Worm (Caenorhabditis elegans): ENCODE results near the gene Y71H2AM.12.

The Y71H2AM.12 gene

ce11 chrIII:2725221-2726203 is 8.4 kb downstream of the Y71H2AM.12 start, which contains the start of gene cosa-1 (continued):
- TF ChIP-seq bed-2 (GFP tag; IDR thresholded peaks at IDR 0.05) (no peak), Y53F4B.3 (GFP tag; IDR thresholded peaks at IDR 0.05) (no peak), repo-1 (tag; optimal IDR thresholded peaks at IDR 0.05) (no peak), rec-8 (tag; optimal IDR thresholded peaks at IDR 0.05) (no peak), ceh-27 (GFP tag; optimal IDR thresholded peaks at IDR 0.05) (no peak), T07F8.4 (tag; optimal IDR thresholded peaks at IDR 0.05) (no peak), F57A8.1 (GFP tag; optimal IDR thresholded peaks at IDR 0.05) (no peak), attf-3 (GFP tag; conservative IDR thresholded peaks at IDR 0.05) (0 out of 2 replicates have a peak, but pooled peaks have one; percentile 10), B0019.2 (GFP tag; conservative IDR thresholded peaks at IDR 0.05) (no peak), Y67H2A.10 (GFP tag; conservative IDR thresholded peaks at IDR 0.05) (no peak), madf-8 (GFP tag; conservative IDR thresholded peaks at IDR 0.05) (peak; percentile 78), F33H1.4 (GFP tag; IDR thresholded peaks at IDR 0.05) (peak; percentile 93), Y56A3A.18 (GFP tag; IDR thresholded peaks at IDR 0.05) (no peak), die-1 (tag; optimal IDR thresholded peaks at IDR 0.05) (no peak), efl-1 (GFP tag; optimal IDR thresholded peaks at IDR 0.05) (peak; percentile 37), tbp1 (GFP tag; optimal IDR thresholded peaks at IDR 0.05) (peak; percentile 18), snpc-3.4 (tag; optimal IDR thresholded peaks at IDR 0.05) (no peak), hlh-26 (GFP tag; conservative IDR thresholded peaks at IDR 0.05) (no peak), F57C9.4 (tag; optimal IDR thresholded peaks at IDR 0.05) (no peak), tlf-1 (GFP tag; optimal IDR thresholded peaks at IDR 0.05) (peak; percentile 20), D2030.7 (GFP tag; IDR thresholded peaks at IDR 0.05) (0 out of 2 replicates have a peak, but pooled peaks have one; percentile 54), snpc-1.3 (tag; optimal IDR thresholded peaks at IDR 0.05; ENCODE audit: insufficient read depth) (peak; percentile 26), aptf-3 (GFP tag; IDR thresholded peaks at IDR 0.05) (no peak), lin-54 (GFP tag; optimal IDR thresholded peaks at IDR 0.05) (peak; percentile 38), snpc-4 (GFP tag; optimal IDR thresholded peaks at IDR 0.05) (no peak), snpc-4 (tag; optimal IDR thresholded peaks at IDR 0.05) (peak in 1 of 4 experiments; percentile 39), Y79H2A.3 (GFP tag; conservative IDR thresholded peaks at IDR 0.05) (no peak), dox-1 (GFP tag; IDR thresholded peaks at IDR 0.05) (peak; percentile 62; the same call in 1 of the 2 replicates), rpc-1 (optimal IDR thresholded peaks at IDR 0.05) (no peak), rpc-1 (tag; optimal IDR thresholded peaks at IDR 0.05) (peak; percentile 2)

ce11 chrIII:2724992-2725220 is 9.0 kb downstream of the Y71H2AM.12 start, which contains the start of gene Y71H2AM.11:
Gene Y71H2AM.11 (minus strand): TSS chrIII:2725092.
- no peak for TF ChIP-seq snpc-3.4 (tag; optimal IDR thresholded peaks at IDR 0.05)
- TF ChIP-seq B0035.1 (tag; optimal IDR thresholded peaks at IDR 0.05): no peak
- TF ChIP-seq bed-2 (GFP tag; IDR thresholded peaks at IDR 0.05): no peak
- TF ChIP-seq zfh-2 (GFP tag; conservative IDR thresholded peaks at IDR 0.05): no peak
- no peak for TF ChIP-seq lag-1 (GFP tag; IDR thresholded peaks at IDR 0.05)
- TF ChIP-seq nhr-90 (tag; optimal IDR thresholded peaks at IDR 0.05): no peak
- no peak for TF ChIP-seq rcor-1 (GFP tag; IDR thresholded peaks at IDR 0.05)
- no peak for TF ChIP-seq C17E4.6 (GFP tag; IDR thresholded peaks at IDR 0.05)
- no peak for TF ChIP-seq nfya-2 (GFP tag; IDR thresholded peaks at IDR 0.05)
- no peak for TF ChIP-seq F39B2.1 (GFP tag; IDR thresholded peaks at IDR 0.05)
- no peak for TF ChIP-seq unc-62 (GFP tag; optimal IDR thresholded peaks at IDR 0.05)
- TF ChIP-seq chd-7 (tag; optimal IDR thresholded peaks at IDR 0.05): no peak
- TF ChIP-seq nhr-179 (tag; optimal IDR thresholded peaks at IDR 0.05): no peak
- no peak for TF ChIP-seq Y53G8AR.9 (GFP tag; conservative IDR thresholded peaks at IDR 0.05)
- no peak for TF ChIP-seq cebp-2 (GFP tag; IDR thresholded peaks at IDR 0.05)
- no peak for TF ChIP-seq attf-5 (GFP tag; optimal IDR thresholded peaks at IDR 0.05)

All from whole organism, young adult.